Comparison of ENCODE assay signal across 2 worm cellular contexts in the genomic region with DNA sequence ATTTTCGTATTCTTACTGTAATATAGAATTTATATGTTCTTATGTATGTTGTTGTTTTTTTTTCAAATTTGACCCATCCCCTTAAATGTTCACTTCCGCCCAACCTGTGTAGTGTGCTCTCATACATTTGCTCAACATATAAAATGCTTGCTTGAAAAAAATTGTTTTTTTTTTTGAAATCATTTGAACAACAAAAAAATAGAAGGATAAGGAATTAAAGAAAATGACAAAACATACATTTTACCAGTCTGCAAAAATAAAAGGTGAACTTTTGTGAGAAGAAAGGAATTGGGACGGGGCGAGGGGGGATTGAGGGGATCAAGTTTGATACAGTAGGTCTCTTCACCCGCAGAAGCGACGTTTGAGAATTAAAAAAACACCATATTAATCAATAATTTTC.
TF ChIP-seq lines count a peak whose summit lies in the region.

No protein-coding gene starts in this region.

TF ChIP-seq in whole organism, L3 larva, 47 proteins besides CTCF, POLR2A, EP300 and RAD21:
- TF ChIP-seq fos-1 (tag; optimal IDR thresholded peaks at IDR 0.05; lab: Kevin White, UChicago) (no peak), elt-1 (tag; optimal IDR thresholded peaks at IDR 0.05; lab: Kevin White, UChicago) (no peak), zag-1 (tag; optimal IDR thresholded peaks at IDR 0.05; lab: Kevin White, UChicago) (no peak), elt-3 (tag; optimal IDR thresholded peaks at IDR 0.05; lab: Kevin White, UChicago) (no peak), lsy-12 (tag; optimal IDR thresholded peaks at IDR 0.05; lab: Kevin White, UChicago) (peak; percentile 47), nhr-43 (tag; optimal IDR thresholded peaks at IDR 0.05; lab: Kevin White, UChicago; ENCODE audit: poor library complexity, severe bottlenecking) (no peak), elt-2 (tag; optimal IDR thresholded peaks at IDR 0.05; lab: Kevin White, UChicago) (peak; percentile 0), unc-62 (GFP tag; optimal IDR thresholded peaks at IDR 0.05; lab: Kevin White, UChicago) (no peak), pha-4 (tag; optimal IDR thresholded peaks at IDR 0.05; lab: Kevin White, UChicago) (no peak)

TF ChIP-seq in whole organism, late embryonic, 69 proteins besides CTCF, POLR2A, EP300 and RAD21:
- no peak for TF ChIP-seq npax-4 (tag; optimal IDR thresholded peaks at IDR 0.05; lab: Kevin White, UChicago)
- TF ChIP-seq fax-1 (tag; optimal IDR thresholded peaks at IDR 0.05; lab: Kevin White, UChicago) = no peak
- peak; percentile 22 for TF ChIP-seq ama-1 (optimal IDR thresholded peaks at IDR 0.05; lab: Kevin White, UChicago)
- no peak for TF ChIP-seq hlh-15 (tag; optimal IDR thresholded peaks at IDR 0.05; lab: Kevin White, UChicago)
